Worm (Caenorhabditis elegans): ENCODE results near the gene srx-136.

The srx-136 gene

ce11 chrV:13902495-13902894, 45.3 kb downstream of the srx-136 start, which contains the start of gene C06B3.1:
TSS of gene C06B3.1 (plus strand) at chrV:13902795.
- TF ChIP-seq daf-19 (GFP tag; conservative IDR thresholded peaks at IDR 0.05) (no peak), vab-7 (GFP tag; IDR thresholded peaks at IDR 0.05) (no peak), tra-1 (GFP tag; IDR thresholded peaks at IDR 0.05) (no peak), mdl-1 (tag; optimal IDR thresholded peaks at IDR 0.05) (no peak), ceh-44 (GFP tag; IDR thresholded peaks at IDR 0.05) (no peak), spr-3 (GFP tag; optimal IDR thresholded peaks at IDR 0.05) (no peak), hif-1 (tag; optimal IDR thresholded peaks at IDR 0.05) (no peak), dmd-9 (GFP tag; IDR thresholded peaks at IDR 0.05) (no peak), nhr-48 (tag; optimal IDR thresholded peaks at IDR 0.05) (no peak), nhr-76 (tag; optimal IDR thresholded peaks at IDR 0.05) (no peak), mdt-29 (GFP tag; IDR thresholded peaks at IDR 0.05) (no peak), zfp-3 (GFP tag; conservative IDR thresholded peaks at IDR 0.05) (no peak), ctbp-1 (GFP tag; IDR thresholded peaks at IDR 0.05) (no peak), ceh-62 (tag; optimal IDR thresholded peaks at IDR 0.05) (no peak), ZK546.5 (tag; optimal IDR thresholded peaks at IDR 0.05) (no peak), lir-3 (tag; optimal IDR thresholded peaks at IDR 0.05) (no peak)

ce11 chrV:13904446-13904845, 47.2 kb downstream of the srx-136 start, which contains the start of gene stdh-3:
TSS of gene stdh-3 (plus strand) at chrV:13904611.
- no peak for TF ChIP-seq unc-39 (tag; optimal IDR thresholded peaks at IDR 0.05)
- no peak for TF ChIP-seq F49E8.2 (tag; optimal IDR thresholded peaks at IDR 0.05; ENCODE audit: borderline replicate concordance)
- peak in 1 of 2 experiments; percentile 93 for TF ChIP-seq unc-62 (GFP tag; optimal IDR thresholded peaks at IDR 0.05 in 1 of 2)
- no peak for TF ChIP-seq unc-62 (tag; optimal IDR thresholded peaks at IDR 0.05)
- no peak for TF ChIP-seq nhr-48 (tag; optimal IDR thresholded peaks at IDR 0.05)
- TF ChIP-seq vab-7 (GFP tag; IDR thresholded peaks at IDR 0.05): no peak
- TF ChIP-seq zip-2 (tag; optimal IDR thresholded peaks at IDR 0.05): no peak
- no peak for TF ChIP-seq php-3 (GFP tag; IDR thresholded peaks at IDR 0.05)

ce11 chrV:13906166-13906565, 48.9 kb downstream of the srx-136 start, which contains the start of gene stdh-1:
TSS of gene stdh-1 (plus strand) at chrV:13906492.
- TF ChIP-seq fos-1 (tag; optimal IDR thresholded peaks at IDR 0.05) (no peak), aha-1 (tag) (peak; percentile 20), nhr-237 (tag; optimal IDR thresholded peaks at IDR 0.05) (no peak), unc-130 (GFP tag; optimal IDR thresholded peaks at IDR 0.05) (no peak), lin-38 (GFP tag; IDR thresholded peaks at IDR 0.05) (no peak), Y105C5A.15 (GFP tag; IDR thresholded peaks at IDR 0.05) (no peak), nhr-10 (tag; optimal IDR thresholded peaks at IDR 0.05) (no peak), F44E2.7 (GFP tag; IDR thresholded peaks at IDR 0.05) (no peak), nhr-111 (GFP tag; optimal IDR thresholded peaks at IDR 0.05) (no peak), dve-1 (tag; optimal IDR thresholded peaks at IDR 0.05; ENCODE audit: insufficient read depth) (peak; percentile 8), R02D3.7 (tag; optimal IDR thresholded peaks at IDR 0.05) (no peak), lin-39 (tag; optimal IDR thresholded peaks at IDR 0.05) (no peak), spr-1 (tag; optimal IDR thresholded peaks at IDR 0.05) (no peak), daf-16 (GFP tag; optimal IDR thresholded peaks at IDR 0.05) (no peak), daf-16 (tag; optimal IDR thresholded peaks at IDR 0.05) (peak; percentile 76), hmg-1.1 (GFP tag; IDR thresholded peaks at IDR 0.05) (no peak), hif-1 (tag; optimal IDR thresholded peaks at IDR 0.05) (peak in 1 of 2 experiments; percentile 30), vab-7 (GFP tag; IDR thresholded peaks at IDR 0.05) (no peak), mdt-29 (GFP tag; IDR thresholded peaks at IDR 0.05) (no peak), arid-1 (GFP tag; conservative IDR thresholded peaks at IDR 0.05) (no peak), daf-8 (GFP tag; IDR thresholded peaks at IDR 0.05) (no peak), lsy-2 (tag; optimal IDR thresholded peaks at IDR 0.05) (no peak), mep-1 (tag; optimal IDR thresholded peaks at IDR 0.05) (no peak), php-3 (GFP tag; IDR thresholded peaks at IDR 0.05) (peak; percentile 47; the same call in 1 of the 2 replicates), lin-29 (GFP tag; IDR thresholded peaks at IDR 0.05) (no peak), hlh-11 (tag; optimal IDR thresholded peaks at IDR 0.05) (peak; percentile 22), nhr-48 (tag; optimal IDR thresholded peaks at IDR 0.05) (no peak), cey-2 (tag; optimal IDR thresholded peaks at IDR 0.05; ENCODE audit: borderline replicate concordance, insufficient read depth) (no peak), set-16 (GFP tag; IDR thresholded peaks at IDR 0.05) (no peak), nhr-11 (tag; optimal IDR thresholded peaks at IDR 0.05) (no peak), lin-13 (GFP tag; optimal IDR thresholded peaks at IDR 0.05) (no peak), dmd-6 (GFP tag; IDR thresholded peaks at IDR 0.05) (no peak)
